Worm (Caenorhabditis elegans): ENCODE measurements around the gene nhr-138.

Gene nhr-138

ce11 chrIV:9678007-9678406 lies 47.0 kb upstream of the nhr-138 start:
- TF ChIP-seq eyg-1 (tag; optimal IDR thresholded peaks at IDR 0.05), result no peak
- no peak for TF ChIP-seq C38D4.7 (GFP tag; optimal IDR thresholded peaks at IDR 0.05)
- TF ChIP-seq ceh-2 (tag; optimal IDR thresholded peaks at IDR 0.05), result no peak
- no peak for TF ChIP-seq T23F11.4 (GFP tag; optimal IDR thresholded peaks at IDR 0.05)

ce11 chrIV:9679296-9679695 lies 45.8 kb upstream of the nhr-138 start:
- TF ChIP-seq gmeb-2 (tag; optimal IDR thresholded peaks at IDR 0.05) (no peak), elt-2 (tag; optimal IDR thresholded peaks at IDR 0.05) (peak; percentile 86)

ce11 chrIV:9680841-9681240 lies 44.2 kb upstream of the nhr-138 start, which contains the start of gene ins-8:
Gene ins-8 (minus strand): TSS chrIV:9680941.
- TF ChIP-seq ets-4 (tag; optimal IDR thresholded peaks at IDR 0.05), result no peak
- no peak for TF ChIP-seq fkh-10 (GFP tag; optimal IDR thresholded peaks at IDR 0.05)
- no peak for TF ChIP-seq pqm-1 (tag; optimal IDR thresholded peaks at IDR 0.05)
- TF ChIP-seq ceh-45 (GFP tag; IDR thresholded peaks at IDR 0.05), result no peak
- TF ChIP-seq elt-4 (tag; optimal IDR thresholded peaks at IDR 0.05), result no peak
- no peak for TF ChIP-seq C38D4.7 (GFP tag; optimal IDR thresholded peaks at IDR 0.05)
- no peak for TF ChIP-seq ttx-3 (tag; optimal IDR thresholded peaks at IDR 0.05)
- no peak for TF ChIP-seq elt-2 (tag; optimal IDR thresholded peaks at IDR 0.05)
- no peak for TF ChIP-seq ceh-24 (tag; optimal IDR thresholded peaks at IDR 0.05)
- TF ChIP-seq npax-4 (tag; optimal IDR thresholded peaks at IDR 0.05), result no peak
- no peak for TF ChIP-seq mec-3 (tag; optimal IDR thresholded peaks at IDR 0.05; ENCODE audit: borderline replicate concordance)
- TF ChIP-seq pha-4 (tag; optimal IDR thresholded peaks at IDR 0.05), result no peak
- TF ChIP-seq tbx-7 (tag; optimal IDR thresholded peaks at IDR 0.05), result no peak
- no peak for TF ChIP-seq sox-2 (GFP tag; IDR thresholded peaks at IDR 0.05)
- TF ChIP-seq Y22D7AL.16 (tag; optimal IDR thresholded peaks at IDR 0.05), result no peak
- TF ChIP-seq tbx-2 (tag; optimal IDR thresholded peaks at IDR 0.05), result no peak
- TF ChIP-seq lim-6 (tag; optimal IDR thresholded peaks at IDR 0.05), result no peak
- TF ChIP-seq F13H6.1 (tag; optimal IDR thresholded peaks at IDR 0.05), result no peak

ce11 chrIV:9682514-9682913 lies 42.5 kb upstream of the nhr-138 start, which contains the start of gene ins-7:
Gene ins-7 (minus strand): TSS chrIV:9682845.
- TF ChIP-seq Y22D7AL.16 (tag; optimal IDR thresholded peaks at IDR 0.05), result no peak
- no peak for TF ChIP-seq pat-9 (tag; optimal IDR thresholded peaks at IDR 0.05)
- TF ChIP-seq ceh-34 (tag; optimal IDR thresholded peaks at IDR 0.05), result no peak
- no peak for TF ChIP-seq tbx-2 (tag; optimal IDR thresholded peaks at IDR 0.05)
- no peak for TF ChIP-seq C38D4.7 (GFP tag; optimal IDR thresholded peaks at IDR 0.05)
- no peak for TF ChIP-seq ceh-2 (tag; optimal IDR thresholded peaks at IDR 0.05)
- TF ChIP-seq rnt-1 (tag; optimal IDR thresholded peaks at IDR 0.05), result no peak
- no peak for TF ChIP-seq gmeb-2 (tag; optimal IDR thresholded peaks at IDR 0.05)
- no peak for TF ChIP-seq unc-42 (tag; optimal IDR thresholded peaks at IDR 0.05)
- no peak for TF ChIP-seq ref-2 (tag; optimal IDR thresholded peaks at IDR 0.05)
- TF ChIP-seq dve-1 (tag; optimal IDR thresholded peaks at IDR 0.05), result no peak

ce11 chrIV:9683433-9683832 lies 41.6 kb upstream of the nhr-138 start, which contains the start of the genes htas-1 and ZK1251.3:
Gene htas-1 (minus strand): TSS chrIV:9683533.
Gene ZK1251.3 (plus strand): TSS chrIV:9683658.
- TF ChIP-seq rnt-1 (tag; optimal IDR thresholded peaks at IDR 0.05), result no peak
- TF ChIP-seq unc-55 (GFP tag; optimal IDR thresholded peaks at IDR 0.05), result no peak
- no peak for TF ChIP-seq tbx-7 (tag; optimal IDR thresholded peaks at IDR 0.05)
- TF ChIP-seq pros-1 (tag; optimal IDR thresholded peaks at IDR 0.05), result no peak
- TF ChIP-seq ceh-19 (GFP tag; optimal IDR thresholded peaks at IDR 0.05), result no peak
- TF ChIP-seq ahr-1 (tag; optimal IDR thresholded peaks at IDR 0.05), result no peak
- no peak for TF ChIP-seq ceh-14 (tag; optimal IDR thresholded peaks at IDR 0.05)
- no peak for TF ChIP-seq K02D7.2 (tag; optimal IDR thresholded peaks at IDR 0.05)
- TF ChIP-seq ceh-9 (tag; optimal IDR thresholded peaks at IDR 0.05), result no peak
- TF ChIP-seq C38D4.7 (GFP tag; optimal IDR thresholded peaks at IDR 0.05), result no peak
- no peak for TF ChIP-seq fkh-10 (GFP tag; optimal IDR thresholded peaks at IDR 0.05)

Measured in whole organism, late embryonic.